Worm (Caenorhabditis elegans) whole organism, L1 larva: ENCODE results near the gene lsm-5.

Source experiments
- C34B4.2 ChIP-seq: sonication (generic microtip); optimal IDR thresholded peaks from 2 replicates; lab custom pipeline; 2017; ENCODE audit warnings: mild to moderate bottlenecking, missing genetic modification characterization, missing compliant biosample characterization
- Y116A8C.19 ChIP-seq: sonication (generic microtip); optimal IDR thresholded peaks from 2 replicates; lab custom pipeline; 2016; ENCODE audit warnings: missing compliant biosample characterization, missing genetic modification characterization, borderline replicate concordance
- blmp-1 ChIP-seq: fragments of 150-350 bp; optimal IDR thresholded peaks from 2 replicates; lab custom pipeline; 2014; ENCODE audit warnings: missing biosample characterization, missing genetic modification characterization
- ces-1 ChIP-seq: fragments of 150-350 bp; optimal IDR thresholded peaks from 2 replicates; lab custom pipeline; 2014; ENCODE audit warnings: missing biosample characterization, missing genetic modification reagents, missing genetic modification characterization
- dpl-1 ChIP-seq, 3 experiments: fragments of 150-350 bp in 2 of 3; sonication (generic microtip) in 1 of 3; optimal IDR thresholded peaks; 2 replicates each; lab custom pipeline; 2014 to 2017; ENCODE audit warnings: missing biosample characterization in 3 of 3, missing genetic modification characterization in 3 of 3, missing genetic modification reagents in 3 of 3
- efl-3 ChIP-seq: fragments of 200-800 bp; sonication (Bioruptor generic); optimal IDR thresholded peaks from 2 replicates; lab custom pipeline; 2018; ENCODE audit warnings: mild to moderate bottlenecking, missing genetic modification characterization, missing compliant biosample characterization
- egl-13 ChIP-seq: sonication (generic microtip); optimal IDR thresholded peaks from 2 replicates; lab custom pipeline; 2016; ENCODE audit warnings: missing genotype, missing genetic modification reagents, missing genetic modification characterization, missing compliant biosample characterization
- egl-27 ChIP-seq, 2 experiments: fragments of 150-350 bp in 1 of 2; sonication (generic microtip); optimal IDR thresholded peaks; 3 replicates each; lab custom pipeline; 2017 to 2018; ENCODE audit warnings: missing biosample characterization in 2 of 2, missing genetic modification characterization in 2 of 2, missing genetic modification reagents in 2 of 2
- elt-2 ChIP-seq: sonication (generic microtip); optimal IDR thresholded peaks from 2 replicates; lab custom pipeline; 2016; ENCODE audit warnings: missing genetic modification characterization, mild to moderate bottlenecking, inconsistent platforms, missing compliant biosample characterization, missing genetic modification reagents
- elt-3 ChIP-seq, 6 experiments: fragments of 150-350 bp in 1 of 6; sonication (generic microtip); optimal IDR thresholded peaks; 2 replicates each; lab custom pipeline; 2017 to 2018; ENCODE audit warnings: missing biosample characterization in 6 of 6, missing genetic modification characterization in 6 of 6, inconsistent platforms in 1 of 6
- ets-5 ChIP-seq: fragments of 200-800 bp; sonication (Bioruptor generic); IDR thresholded peaks from 2 replicates; pipeline ENCODE4 v1.3.6; 2022; ENCODE audit warnings: missing genetic modification characterization, missing compliant biosample characterization
- fkh-4 ChIP-seq: sonication (generic microtip); optimal IDR thresholded peaks from 2 replicates; lab custom pipeline; 2016; ENCODE audit warnings: missing compliant biosample characterization, missing genetic modification characterization, borderline replicate concordance
- fkh-8 ChIP-seq: sonication (generic microtip); optimal IDR thresholded peaks from 2 replicates; lab custom pipeline; 2016; ENCODE audit warnings: mild to moderate bottlenecking, missing genetic modification characterization, missing compliant biosample characterization
- grh-1 ChIP-seq: fragments of 200-800 bp; sonication (Bioruptor generic); IDR thresholded peaks from 2 replicates; pipeline ENCODE4 v1.3.6; 2022; ENCODE audit warnings: missing genetic modification reagents, missing genetic modification characterization, missing compliant biosample characterization
- hlh-17 ChIP-seq: fragments of 200-800 bp; sonication (Bioruptor generic); optimal IDR thresholded peaks from 2 replicates; lab custom pipeline; 2018; ENCODE audit warnings: missing genetic modification characterization, mild to moderate bottlenecking, missing compliant biosample characterization, moderate library complexity, borderline replicate concordance
- isw-1 ChIP-seq: fragments of 200-800 bp; sonication (Bioruptor generic); IDR thresholded peaks from 2 replicates; pipeline ENCODE4 v1.3.6; 2022; ENCODE audit warnings: missing genetic modification characterization, missing compliant biosample characterization
- lin-14 ChIP-seq: fragments of 200-800 bp; sonication (Bioruptor generic); optimal IDR thresholded peaks from 2 replicates; lab custom pipeline; 2018; ENCODE audit warnings: mild to moderate bottlenecking, missing genetic modification characterization, moderate library complexity, missing compliant biosample characterization
- lir-3 ChIP-seq: sonication (generic microtip); optimal IDR thresholded peaks from 2 replicates; lab custom pipeline; 2016; ENCODE audit warnings: mild to moderate bottlenecking, missing genetic modification characterization, moderate library complexity, missing compliant biosample characterization; ENCODE audit not compliant: poor library complexity
- mab-9 ChIP-seq: fragments of 200-800 bp; sonication (Bioruptor generic); IDR thresholded peaks from 2 replicates; pipeline ENCODE4 v1.3.6; 2022; ENCODE audit warnings: missing genetic modification reagents, missing genetic modification characterization, missing compliant biosample characterization
- mep-1 ChIP-seq: fragments of 150-350 bp; optimal IDR thresholded peaks from 2 replicates; lab custom pipeline; 2014; ENCODE audit warnings: missing biosample characterization, missing genetic modification characterization
- nhr-11 ChIP-seq: fragments of 150-350 bp; optimal IDR thresholded peaks from 2 replicates; lab custom pipeline; 2014; ENCODE audit warnings: missing biosample characterization, missing genetic modification characterization
- nhr-28 ChIP-seq: fragments of 150-350 bp; optimal IDR thresholded peaks from 2 replicates; lab custom pipeline; 2014; ENCODE audit warnings: missing biosample characterization, missing genetic modification characterization
- nhr-47 ChIP-seq: sonication (generic microtip); optimal IDR thresholded peaks from 2 replicates; lab custom pipeline; 2016; ENCODE audit warnings: mild to moderate bottlenecking, missing genetic modification characterization, moderate library complexity, missing compliant biosample characterization
- nhr-84 ChIP-seq: sonication (generic microtip); optimal IDR thresholded peaks from 2 replicates; lab custom pipeline; 2017; ENCODE audit warnings: missing biosample characterization, missing genetic modification characterization
- nhr-90 ChIP-seq: sonication (generic microtip); optimal IDR thresholded peaks from 2 replicates; lab custom pipeline; 2016; ENCODE audit warnings: mild to moderate bottlenecking, missing genetic modification characterization, missing compliant biosample characterization; ENCODE audit not compliant: poor library complexity
- pqm-1 ChIP-seq: sonication (generic microtip); optimal IDR thresholded peaks from 3 replicates; lab custom pipeline; 2017; ENCODE audit warnings: missing biosample characterization, missing genetic modification characterization
- rnt-1 ChIP-seq: sonication (generic microtip); optimal IDR thresholded peaks from 2 replicates; lab custom pipeline; 2016; ENCODE audit warnings: mild to moderate bottlenecking, missing genetic modification characterization, moderate library complexity, missing compliant biosample characterization
- skn-1 ChIP-seq: fragments of 150-350 bp; optimal IDR thresholded peaks from 2 replicates; lab custom pipeline; 2014; ENCODE audit warnings: missing biosample characterization, missing genetic modification characterization
- snu-23 ChIP-seq: sonication (generic microtip); optimal IDR thresholded peaks from 2 replicates; lab custom pipeline; 2016; ENCODE audit warnings: missing genetic modification characterization, missing compliant biosample characterization
- sox-4 ChIP-seq: sonication (generic microtip); optimal IDR thresholded peaks from 2 replicates; lab custom pipeline; 2016; ENCODE audit warnings: missing genetic modification characterization, missing compliant biosample characterization
- unc-30 ChIP-seq: sonication (generic microtip); optimal IDR thresholded peaks from 2 replicates; lab custom pipeline; 2017; ENCODE audit warnings: missing biosample characterization, missing genetic modification characterization
- unc-62 ChIP-seq: fragments of 150-350 bp; optimal IDR thresholded peaks from 2 replicates; lab custom pipeline; 2014; ENCODE audit warnings: missing biosample characterization, missing genetic modification reagents, missing genetic modification characterization
- vab-15 ChIP-seq: sonication (generic microtip); optimal IDR thresholded peaks from 2 replicates; lab custom pipeline; 2017; ENCODE audit warnings: missing genotype, mild to moderate bottlenecking, missing genetic modification characterization, missing compliant biosample characterization
- zag-1 ChIP-seq: fragments of 150-350 bp; optimal IDR thresholded peaks from 2 replicates; lab custom pipeline; 2014; ENCODE audit warnings: missing biosample characterization, missing genetic modification characterization
- ztf-11 ChIP-seq, 2 experiments: sonication (generic microtip); optimal IDR thresholded peaks; 2 replicates each; lab custom pipeline; 2016 to 2017; ENCODE audit warnings: missing genetic modification characterization in 2 of 2, missing biosample characterization in 1 of 2, missing compliant biosample characterization in 1 of 2
- ztf-4 ChIP-seq: fragments of 150-350 bp; optimal IDR thresholded peaks from 2 replicates; lab custom pipeline; 2014; ENCODE audit warnings: missing biosample characterization, missing genetic modification characterization

lsm-5 gene

ce11 chrV:15569702-15570430, at the start of gene lsm-5 (continued):
- TF ChIP-seq isw-1 (peak; percentile 39), snu-23 (GFP tag; lab: Kevin White, UChicago) (peak; percentile 62), ztf-11 (tag; optimal IDR thresholded peaks at IDR 0.05; lab: Kevin White, UChicago) (no peak), nhr-11 (tag; lab: Kevin White, UChicago) (no peak), zag-1 (tag; lab: Kevin White, UChicago) (no peak), nhr-47 (tag; lab: Kevin White, UChicago) (peak; percentile 55), nhr-28 (tag; lab: Kevin White, UChicago) (no peak), elt-3 (tag; optimal IDR thresholded peaks at IDR 0.05; lab: Kevin White, UChicago) (peak in 1 of 6 experiments; percentile 58), nhr-90 (tag; lab: Kevin White, UChicago) (peak; percentile 13), fkh-8 (tag; lab: Kevin White, UChicago) (peak; percentile 4), hlh-17 (GFP tag; lab: Kevin White, UChicago) (no peak), egl-27 (tag; optimal IDR thresholded peaks at IDR 0.05; lab: Kevin White, UChicago) (no peak), rnt-1 (peak; percentile 51), elt-2 (tag; lab: Kevin White, UChicago) (peak; percentile 2), efl-3 (GFP tag; lab: Kevin White, UChicago) (no peak), blmp-1 (tag; lab: Kevin White, UChicago) (no peak), sox-4 (no peak), skn-1 (peak; percentile 19), nhr-84 (no peak), fkh-4 (no peak), vab-15 (tag; lab: Kevin White, UChicago) (no peak), lir-3 (tag; lab: Kevin White, UChicago) (no peak), lin-14 (GFP tag; lab: Kevin White, UChicago) (peak; percentile 63), mab-9 (GFP tag; lab: Robert Waterston, UW) (no peak), C34B4.2 (no peak), ztf-4 (tag; lab: Kevin White, UChicago) (no peak), ces-1 (GFP tag; lab: Kevin White, UChicago) (no peak), pqm-1 (tag; lab: Kevin White, UChicago) (no peak), grh-1 (no peak), Y116A8C.19 (no peak), dpl-1 (GFP tag; optimal IDR thresholded peaks at IDR 0.05; lab: Kevin White, UChicago) (peak; percentile 91 to 96 (median 95))

ce11 chrV:15520398-15520797, 49.8 kb upstream of the lsm-5 start:
- TF ChIP-seq ets-5: no peak
- peak; percentile 43 for TF ChIP-seq lin-14 (GFP tag; lab: Kevin White, UChicago)
- TF ChIP-seq, all 84 proteins: peak for 1

ce11 chrV:15521920-15522319, 48.3 kb upstream of the lsm-5 start, which contains the start of gene lgc-31:
lgc-31 (minus strand) TSS chrV:15522020.
- TF ChIP-seq mep-1 (tag; lab: Kevin White, UChicago): no peak
- no peak for TF ChIP-seq unc-62 (GFP tag; lab: Kevin White, UChicago)
- TF ChIP-seq unc-30: no peak
- no peak for TF ChIP-seq hlh-17 (GFP tag; lab: Kevin White, UChicago)
- no peak for TF ChIP-seq egl-27 (tag; optimal IDR thresholded peaks at IDR 0.05; lab: Kevin White, UChicago)
- TF ChIP-seq ztf-11 (tag; optimal IDR thresholded peaks at IDR 0.05; lab: Kevin White, UChicago): no peak
- no peak for TF ChIP-seq egl-13 (tag; lab: Kevin White, UChicago)
